Fruit fly (Drosophila melanogaster) whole organism, embryonic: Measurements from ENCODE around the gene Nubp1.

Experiments
- CG10462 ChIP-seq: fragments of 200-800 bp; sonication (Bioruptor generic); optimal IDR thresholded peaks from 2 replicates; lab custom pipeline; 2016; ENCODE audit warnings: missing biosample characterization, missing genetic modification characterization
- CG14710 ChIP-seq: fragments of 200-800 bp; sonication (Bioruptor generic); optimal IDR thresholded peaks from 3 replicates; lab custom pipeline; 2019; ENCODE audit warnings: missing biosample characterization, mild to moderate bottlenecking, missing genetic modification characterization, moderate library complexity
- CG15514 ChIP-seq: fragments of 200-800 bp; sonication (Bioruptor generic); optimal IDR thresholded peaks from 3 replicates; lab custom pipeline; 2017; ENCODE audit warnings: missing biosample characterization, missing genetic modification characterization, mild to moderate bottlenecking, moderate library complexity, missing genetic modification reagents
- CG15601 ChIP-seq: fragments of 200-800 bp; sonication (Bioruptor generic); optimal IDR thresholded peaks from 3 replicates; lab custom pipeline; 2019; ENCODE audit warnings: missing biosample characterization, mild to moderate bottlenecking, missing genetic modification characterization, moderate library complexity
- CG1602 ChIP-seq: fragments of 200-800 bp; sonication (Bioruptor generic); optimal IDR thresholded peaks from 3 replicates; lab custom pipeline; 2016; ENCODE audit warnings: missing biosample characterization, missing genetic modification characterization
- CG16779 ChIP-seq: fragments of 200-800 bp; sonication (Bioruptor generic); IDR thresholded peaks from 2 replicates; pipeline ENCODE4 v1.3.6; 2022; ENCODE audit warnings: missing biosample characterization, missing genetic modification characterization
- CG17912 ChIP-seq: fragments of 200-800 bp; sonication (Bioruptor generic); optimal IDR thresholded peaks from 2 replicates; lab custom pipeline; 2018; ENCODE audit warnings: missing biosample characterization, mild to moderate bottlenecking, missing genetic modification characterization
- CG18262 ChIP-seq: fragments of 200-800 bp; optimal IDR thresholded peaks from 3 replicates; lab custom pipeline; 2019; ENCODE audit warnings: missing biosample characterization, mild to moderate bottlenecking, missing genetic modification characterization, moderate library complexity
- CG1832 ChIP-seq: fragments of 200-800 bp; sonication (Bioruptor generic); optimal IDR thresholded peaks from 2 replicates; lab custom pipeline; 2017; ENCODE audit warnings: missing biosample characterization, mild to moderate bottlenecking, missing genetic modification characterization, inconsistent platforms
- CG2116 ChIP-seq: fragments of 200-800 bp; sonication (Bioruptor generic); optimal IDR thresholded peaks from 3 replicates; lab custom pipeline; 2018; ENCODE audit warnings: missing biosample characterization, mild to moderate bottlenecking, missing genetic modification characterization
- CG2875 ChIP-seq: fragments of 200-800 bp; sonication (Bioruptor generic); optimal IDR thresholded peaks from 2 replicates; lab custom pipeline; 2017; ENCODE audit warnings: missing biosample characterization, mild to moderate bottlenecking, missing genetic modification characterization, missing genetic modification reagents
- CG6683 ChIP-seq: fragments of 200-800 bp; sonication (Bioruptor generic); optimal IDR thresholded peaks from 2 replicates; lab custom pipeline; 2017; ENCODE audit warnings: missing biosample characterization, mild to moderate bottlenecking, missing genetic modification characterization, missing genetic modification reagents
- CG6813 ChIP-seq: fragments of 200-800 bp; sonication (Bioruptor generic); optimal IDR thresholded peaks from 2 replicates; lab custom pipeline; 2017; ENCODE audit warnings: missing biosample characterization, missing genetic modification characterization, mild to moderate bottlenecking, moderate library complexity, missing genetic modification reagents
- CG6854 ChIP-seq: fragments of 200-800 bp; sonication (Bioruptor generic); optimal IDR thresholded peaks from 3 replicates; lab custom pipeline; 2017; ENCODE audit warnings: missing biosample characterization, mild to moderate bottlenecking, missing genetic modification characterization
- CG7556 ChIP-seq: fragments of 200-800 bp; sonication (Bioruptor generic); optimal IDR thresholded peaks from 2 replicates; lab custom pipeline; 2017; ENCODE audit warnings: missing biosample characterization, mild to moderate bottlenecking, missing genetic modification characterization
- CG7928 ChIP-seq: fragments of 200-800 bp; sonication (Bioruptor generic); optimal IDR thresholded peaks from 2 replicates; lab custom pipeline; 2017; ENCODE audit warnings: missing biosample characterization, mild to moderate bottlenecking, missing genetic modification characterization
- CG8944 ChIP-seq: fragments of 200-800 bp; sonication (Bioruptor generic); optimal IDR thresholded peaks from 3 replicates; lab custom pipeline; 2016; ENCODE audit warnings: missing biosample characterization, missing genetic modification characterization
- Chrac-16 ChIP-seq: fragments of 200-800 bp; sonication (Bioruptor generic); optimal IDR thresholded peaks from 3 replicates; lab custom pipeline; 2016; ENCODE audit warnings: missing biosample characterization, missing genetic modification characterization
- Dad ChIP-seq: fragments of 200-800 bp; sonication (Bioruptor generic); optimal IDR thresholded peaks from 3 replicates; lab custom pipeline; 2016; ENCODE audit warnings: missing biosample characterization, missing genetic modification characterization
- E2f1 ChIP-seq: fragments of 200-800 bp; sonication (Bioruptor generic); IDR thresholded peaks from 2 replicates; pipeline ENCODE4 v1.3.6; 2022; ENCODE audit warnings: missing biosample characterization, missing genetic modification characterization
- Fer1 ChIP-seq: fragments of 200-800 bp; sonication (Bioruptor generic); optimal IDR thresholded peaks from 2 replicates; lab custom pipeline; 2017; ENCODE audit warnings: missing biosample characterization, mild to moderate bottlenecking, missing genetic modification characterization
- HLH4C ChIP-seq: fragments of 200-800 bp; sonication (Bioruptor generic); IDR thresholded peaks from 3 replicates; pipeline ENCODE4 v1.3.6; 2022; ENCODE audit warnings: missing biosample characterization, missing genetic modification characterization; ENCODE audit not compliant: partially characterized antibody
- HLHmδ ChIP-seq: fragments of 200-800 bp; sonication (Bioruptor generic); optimal IDR thresholded peaks from 2 replicates; lab custom pipeline; 2018; ENCODE audit warnings: missing biosample characterization, mild to moderate bottlenecking, missing genetic modification characterization, moderate library complexity
- MESR4 ChIP-seq: fragments of 200-800 bp; sonication (Bioruptor generic); optimal IDR thresholded peaks from 2 replicates; lab custom pipeline; 2018; ENCODE audit warnings: missing biosample characterization, mild to moderate bottlenecking, missing genetic modification characterization, moderate library complexity
- Max ChIP-seq: fragments of 200-800 bp; sonication (Bioruptor generic); optimal IDR thresholded peaks from 2 replicates; lab custom pipeline; 2016; ENCODE audit warnings: missing biosample characterization, mild to moderate bottlenecking, missing genetic modification characterization
- Myb ChIP-seq: fragments of 200-800 bp; sonication (Bioruptor generic); optimal IDR thresholded peaks from 2 replicates; lab custom pipeline; 2016; ENCODE audit warnings: missing biosample characterization, missing genetic modification characterization
- Sin3A ChIP-seq: fragments of >200 bp; optimal IDR thresholded peaks from 2 replicates; lab custom pipeline; 2018
- Spps ChIP-seq: fragments of 200-800 bp; sonication (Bioruptor generic); optimal IDR thresholded peaks from 2 replicates; lab custom pipeline; 2018; ENCODE audit warnings: missing biosample characterization, mild to moderate bottlenecking, missing genetic modification characterization
- Vsx1 ChIP-seq: fragments of 200-800 bp; sonication (Bioruptor generic); optimal IDR thresholded peaks from 2 replicates; lab custom pipeline; 2017; ENCODE audit warnings: missing biosample characterization, mild to moderate bottlenecking, missing genetic modification characterization, missing genetic modification reagents
- chinmo ChIP-seq: fragments of 200-800 bp; sonication (Bioruptor generic); IDR thresholded peaks from 4 replicates; pipeline ENCODE4 v1.3.6; 2022; ENCODE audit warnings: missing biosample characterization, missing genetic modification characterization; ENCODE audit not compliant: partially characterized antibody
- dysf ChIP-seq: fragments of 200-800 bp; sonication (Bioruptor generic); IDR thresholded peaks from 3 replicates; pipeline ENCODE4 v1.3.6; 2022; ENCODE audit warnings: missing biosample characterization, missing genetic modification characterization
- en ChIP-seq: fragments of 200-800 bp; sonication (Bioruptor generic); optimal IDR thresholded peaks from 2 replicates; lab custom pipeline; 2016; ENCODE audit warnings: missing biosample characterization, missing genetic modification characterization
- exex ChIP-seq: fragments of 200-800 bp; sonication (Bioruptor generic); optimal IDR thresholded peaks from 4 replicates; lab custom pipeline; 2018; ENCODE audit warnings: missing biosample characterization, mild to moderate bottlenecking, missing genetic modification characterization, moderate library complexity
- fru ChIP-seq: fragments of >200 bp; optimal IDR thresholded peaks from 2 replicates; lab custom pipeline; 2017
- gcm2 ChIP-seq: fragments of 200-800 bp; sonication (Bioruptor generic); optimal IDR thresholded peaks from 2 replicates; lab custom pipeline; 2016; ENCODE audit warnings: missing biosample characterization, missing genetic modification characterization
- grau ChIP-seq: fragments of 200-800 bp; optimal IDR thresholded peaks from 3 replicates; lab custom pipeline; 2019; ENCODE audit warnings: missing biosample characterization, mild to moderate bottlenecking, missing genetic modification characterization, moderate library complexity
- inv ChIP-seq: fragments of 200-800 bp; sonication (Bioruptor generic); IDR thresholded peaks from 2 replicates; pipeline ENCODE4 v1.3.6; 2022; ENCODE audit warnings: missing biosample characterization, missing genetic modification characterization; ENCODE audit not compliant: partially characterized antibody
- lilli ChIP-seq: fragments of 200-800 bp; sonication (Bioruptor generic); optimal IDR thresholded peaks from 3 replicates; lab custom pipeline; 2016; ENCODE audit warnings: missing biosample characterization, missing genetic modification characterization
- maf-S ChIP-seq: fragments of 200-800 bp; sonication (Bioruptor generic); optimal IDR thresholded peaks from 2 replicates; lab custom pipeline; 2016; ENCODE audit warnings: missing biosample characterization, missing genetic modification characterization
- nau ChIP-seq: fragments of 200-800 bp; sonication (Bioruptor generic); optimal IDR thresholded peaks from 3 replicates; lab custom pipeline; 2017; ENCODE audit warnings: missing biosample characterization, mild to moderate bottlenecking, missing genetic modification characterization, missing genetic modification reagents
- onecut ChIP-seq: fragments of 200-800 bp; sonication (Bioruptor generic); IDR thresholded peaks from 2 replicates; pipeline ENCODE4 v1.3.6; 2022; ENCODE audit warnings: missing biosample characterization, missing genetic modification characterization
- prd ChIP-seq, 3 experiments: fragments of >200 bp in 2 of 3; fragments of 200-800 bp in 1 of 3; sonication (Bioruptor generic) in 1 of 3; optimal IDR thresholded peaks in 2 of 3; IDR thresholded peaks in 1 of 3; 2 replicates in 2 of 3; 3 replicates in 1 of 3; pipeline versions ENCODE4 v1.3.6 to Lab custom; 2017 to 2022; ENCODE audit warnings: missing biosample characterization in 1 of 3, missing genetic modification characterization in 1 of 3
- sisA ChIP-seq: fragments of 200-800 bp; sonication (Bioruptor generic); IDR thresholded peaks from 2 replicates; pipeline ENCODE4 v1.3.6; 2022; ENCODE audit warnings: missing biosample characterization, missing genetic modification characterization
- tio ChIP-seq: fragments of 200-800 bp; sonication (Bioruptor generic); optimal IDR thresholded peaks from 2 replicates; lab custom pipeline; 2017; ENCODE audit warnings: missing biosample characterization, missing genetic modification characterization, inconsistent platforms
- ttk ChIP-seq: fragments of 200-800 bp; sonication (Bioruptor generic); IDR thresholded peaks from 2 replicates; pipeline ENCODE4 v2.1.2; 2022; ENCODE audit warnings: missing biosample characterization, missing genetic modification characterization
- tx ChIP-seq: fragments of 200-800 bp; sonication (Bioruptor generic); optimal IDR thresholded peaks from 2 replicates; lab custom pipeline; 2016; ENCODE audit warnings: missing biosample characterization, missing genetic modification characterization
- wek ChIP-seq: fragments of 200-800 bp; sonication (Bioruptor generic); optimal IDR thresholded peaks from 3 replicates; lab custom pipeline; 2018; ENCODE audit warnings: missing biosample characterization, mild to moderate bottlenecking, missing genetic modification characterization, moderate library complexity
- zen ChIP-seq: fragments of 200-800 bp; sonication (Bioruptor generic); optimal IDR thresholded peaks from 3 replicates; lab custom pipeline; 2018; ENCODE audit warnings: missing biosample characterization, mild to moderate bottlenecking, missing genetic modification characterization, moderate library complexity

The Nubp1 gene

dm6 chr2L:16719643-16720515, 12.5 kb upstream of the Nubp1 start, which contains the start of gene Cyt-c-p (continued):
- TF ChIP-seq CG16779 (no peak), lilli (GFP tag; lab: Kevin White, UChicago) (peak; percentile 38), gcm2 (GFP tag; lab: Kevin White, UChicago) (peak; percentile 6), prd (optimal IDR thresholded peaks at IDR 0.05; lab: Kevin White, UChicago) (no peak), prd (GFP tag; IDR thresholded peaks at IDR 0.05; lab: Robert Waterston, UW) (no peak; the same call in 2 of the 3 replicates), CG1832 (GFP tag; lab: Kevin White, UChicago) (peak; percentile 22), exex (tag; lab: Kevin White, UChicago) (peak; percentile 44), Max (GFP tag; lab: Kevin White, UChicago) (peak; percentile 28), Vsx1 (GFP tag; lab: Kevin White, UChicago) (peak; percentile 17), CG15514 (GFP tag; lab: Kevin White, UChicago) (peak; percentile 79), CG8944 (GFP tag; lab: Kevin White, UChicago) (no peak), Chrac-16 (GFP tag; lab: Kevin White, UChicago) (peak; percentile 2), Fer1 (peak; percentile 31), CG6854 (GFP tag; lab: Kevin White, UChicago) (no peak), onecut (GFP tag; lab: Robert Waterston, UW) (peak; percentile 26; the same call in 1 of the 2 replicates), chinmo (GFP tag; lab: Robert Waterston, UW) (peak; percentile 31; the same call in 1 of the 4 replicates), MESR4 (GFP tag; lab: Kevin White, UChicago) (peak; percentile 72), Spps (no peak), HLHmδ (GFP tag; lab: Kevin White, UChicago) (no peak), sisA (no peak), CG10462 (GFP tag; lab: Kevin White, UChicago) (no peak), inv (GFP tag; lab: Robert Waterston, UW) (peak; percentile 46; the same call in 1 of the 2 replicates), fru (lab: Kevin White, UChicago) (no peak), CG2875 (GFP tag; lab: Kevin White, UChicago) (peak; percentile 4), Sin3A (lab: Kevin White, UChicago) (peak; percentile 91), tx (GFP tag; lab: Kevin White, UChicago) (peak; percentile 16), ttk (no peak), zen (peak; percentile 75), CG14710 (tag; lab: Kevin White, UChicago) (peak; percentile 75), CG17912 (no peak), CG6813 (GFP tag; lab: Kevin White, UChicago) (no peak), grau (tag; lab: Kevin White, UChicago) (peak; percentile 37), Dad (GFP tag; lab: Kevin White, UChicago) (peak; percentile 50), nau (GFP tag; lab: Kevin White, UChicago) (peak; percentile 23), CG7928 (GFP tag; lab: Kevin White, UChicago) (peak; percentile 13), CG6683 (GFP tag; lab: Kevin White, UChicago) (no peak), Myb (GFP tag; lab: Kevin White, UChicago) (peak; percentile 70), CG2116 (GFP tag; lab: Kevin White, UChicago) (peak; percentile 76), E2f1 (GFP tag; lab: Robert Waterston, UW) (no peak), en (GFP tag; lab: Kevin White, UChicago) (no peak), dysf (GFP tag; lab: Robert Waterston, UW) (peak; percentile 12; the same call in 1 of the 3 replicates), HLH4C (GFP tag; lab: Robert Waterston, UW) (peak; percentile 44; the same call in 1 of the 3 replicates), wek (GFP tag; lab: Kevin White, UChicago) (peak; percentile 6), CG15601 (tag; lab: Kevin White, UChicago) (peak; percentile 57), CG1602 (GFP tag; lab: Kevin White, UChicago) (no peak), tio (GFP tag; lab: Kevin White, UChicago) (no peak), CG18262 (tag; lab: Kevin White, UChicago) (peak; percentile 0), CG7556 (peak; percentile 22), maf-S (GFP tag; lab: Kevin White, UChicago) (peak; percentile 0)
